Fruit fly (Drosophila melanogaster): ENCODE results near the gene Roc1b.

DNA sequence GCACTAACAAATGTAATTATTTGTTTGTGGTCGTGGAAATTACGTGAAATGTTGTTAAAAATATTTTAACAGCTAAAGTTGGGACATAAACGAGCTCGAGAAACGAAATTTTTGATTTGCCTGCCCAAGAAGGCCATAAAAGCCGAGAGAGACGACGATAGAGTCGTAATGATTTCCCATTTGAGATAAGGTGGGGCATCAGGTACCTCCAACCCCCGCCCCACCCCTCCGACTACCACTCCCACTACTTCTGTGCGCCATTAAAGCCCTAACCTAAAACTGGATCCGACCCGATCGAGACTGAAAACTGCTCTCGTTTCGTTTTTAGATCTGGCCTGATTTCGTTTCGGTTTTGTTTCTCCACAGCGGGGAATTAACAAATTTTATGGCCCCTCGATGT is 42.5 kb downstream of the Roc1b start:
- TF ChIP-seq CG12768 (GFP tag; optimal IDR thresholded peaks at IDR 0.05) (no peak), toe (GFP tag; optimal IDR thresholded peaks at IDR 0.05) (no peak), CG5204 (GFP tag; optimal IDR thresholded peaks at IDR 0.05) (no peak)

Measured in whole organism, adult.